Fruit fly (Drosophila melanogaster): ENCODE results near the gene Zif.

- TF ChIP-seq CG16779 (tag; optimal IDR thresholded peaks at IDR 0.05) (no peak), Sox102F (GFP tag; optimal IDR thresholded peaks at IDR 0.05) (no peak), fkh (GFP tag; optimal IDR thresholded peaks at IDR 0.05) (no peak), CG10631 (GFP tag; optimal IDR thresholded peaks at IDR 0.05) (no peak)
Measured at dm6 chr3R:6435761-6436318, 21.0 kb upstream of the Zif start.

Data from whole organism, prepupa.